Worm (Caenorhabditis elegans) whole organism, young adult: ENCODE results near the gene aptf-1.

Source experiments
- Y67H2A.10 ChIP-seq: fragments of 200-800 bp; sonication (Bioruptor generic); conservative IDR thresholded peaks from 2 replicates; pipeline ENCODE4 v1.3.6; 2022; ENCODE audit warnings: missing genetic modification reagents, missing genetic modification characterization, missing compliant biosample characterization
- attf-5 ChIP-seq: fragments of 200-800 bp; sonication (Bioruptor generic); optimal IDR thresholded peaks from 2 replicates; lab custom pipeline; 2018; ENCODE audit warnings: mild to moderate bottlenecking, missing genetic modification characterization, missing compliant biosample characterization
- ceh-100 ChIP-seq: fragments of 200-800 bp; sonication (Bioruptor generic); IDR thresholded peaks from 2 replicates; pipeline ENCODE4 v1.3.6; 2022; ENCODE audit warnings: missing genetic modification reagents, missing genetic modification characterization, missing compliant biosample characterization
- hlh-26 ChIP-seq: fragments of 200-800 bp; sonication (Bioruptor generic); conservative IDR thresholded peaks from 2 replicates; pipeline ENCODE4 v1.3.6; 2022; ENCODE audit warnings: missing genetic modification reagents, missing genetic modification characterization, missing compliant biosample characterization
- lsy-27 ChIP-seq: sonication (generic microtip); optimal IDR thresholded peaks from 2 replicates; lab custom pipeline; 2017; ENCODE audit warnings: missing genetic modification characterization, mild to moderate bottlenecking, missing compliant biosample characterization, antibody characterized with exemption, missing genotype, borderline replicate concordance; ENCODE audit not compliant: insufficient read depth

DNA sequence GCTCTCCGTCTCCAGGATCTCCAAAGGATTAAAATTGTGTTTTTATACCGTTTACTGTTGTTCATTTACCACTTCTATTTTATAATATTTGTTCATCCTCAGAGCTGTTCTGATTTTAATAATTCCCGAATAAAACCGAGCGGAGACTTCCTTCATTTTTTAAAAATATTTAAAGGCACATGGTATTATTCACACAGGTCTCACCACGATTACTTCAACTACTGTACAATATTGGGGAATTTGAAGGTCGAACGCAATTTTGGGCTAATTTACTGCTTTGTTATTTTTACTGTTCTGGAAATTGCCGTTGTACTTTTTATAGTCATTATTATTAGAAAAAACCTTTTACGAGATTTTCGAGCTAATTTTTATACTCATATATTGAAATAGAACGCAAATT lies 36.4 kb downstream of the aptf-1 start:
- TF ChIP-seq lsy-27 (tag; lab: Kevin White, UChicago) (no peak), hlh-26 (GFP tag; lab: Robert Waterston, UW) (no peak), Y67H2A.10 (GFP tag; lab: Robert Waterston, UW) (no peak), ceh-100 (GFP tag; lab: Robert Waterston, UW) (peak; percentile 49), attf-5 (GFP tag; lab: Kevin White, UChicago) (no peak)
